Worm (Caenorhabditis elegans): ENCODE data around the gene K01D12.8.

K01D12.8 gene

DNA sequence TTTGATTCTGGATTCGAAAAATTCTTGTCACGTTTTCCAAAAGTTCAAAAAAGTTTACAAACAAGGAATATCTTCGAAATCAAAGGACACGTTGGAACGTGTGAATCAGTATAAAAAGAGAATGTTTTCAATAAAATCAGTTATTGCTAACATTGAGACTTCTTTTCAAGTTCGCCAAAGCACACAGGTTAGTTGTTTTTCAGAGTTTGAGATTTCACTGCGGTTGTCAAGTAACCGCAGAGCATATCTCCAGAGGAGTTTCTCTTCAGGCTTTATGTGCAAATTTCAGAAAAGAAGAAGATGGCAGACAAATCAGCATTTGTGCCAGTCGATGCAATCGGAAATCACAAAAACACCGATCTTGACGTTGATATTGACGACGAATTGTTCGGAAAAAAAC lies 16.3 kb upstream of the K01D12.8 start, which contains the start of gene K01D12.15 (continued):
- TF ChIP-seq hlh-12 (tag; optimal IDR thresholded peaks at IDR 0.05) (no peak), aptf-3 (GFP tag; IDR thresholded peaks at IDR 0.05) (no peak), Y79H2A.3 (GFP tag; conservative IDR thresholded peaks at IDR 0.05) (no peak)

ce11 chrV:12395699-12396098 lies 6.8 kb upstream of the K01D12.8 start, which contains the start of gene twk-14:
TSS of gene twk-14 (minus strand) at chrV:12395706.
- no peak for TF ChIP-seq rcor-1 (GFP tag; IDR thresholded peaks at IDR 0.05)
- TF ChIP-seq aptf-2 (GFP tag; conservative IDR thresholded peaks at IDR 0.05), result no peak
- TF ChIP-seq nhr-179 (tag; optimal IDR thresholded peaks at IDR 0.05), result no peak
- no peak for TF ChIP-seq hlh-12 (tag; optimal IDR thresholded peaks at IDR 0.05)
- TF ChIP-seq Y95B8A.8 (GFP tag; IDR thresholded peaks at IDR 0.05), result no peak

- TF ChIP-seq ztf-3 (GFP tag; optimal IDR thresholded peaks at IDR 0.05), result no peak
- TF ChIP-seq ekl-4 (GFP tag; IDR thresholded peaks at IDR 0.05), result no peak
These were observed 4.9 kb upstream of the K01D12.8 start, which contains the start of gene K01D12.5 for ce11 chrV:12397545-12397944. TSS of gene K01D12.5 (plus strand) at chrV:12397845.

ce11 chrV:12400677-12401236 lies 1.7 kb upstream of the K01D12.8 start, which contains the start of the genes K01D12.20 and miga-1:
TSS of gene K01D12.20 (minus strand) at chrV:12400814.
TSS of gene miga-1 (minus strand) at chrV:12400859.
- no peak for TF ChIP-seq tbp1 (GFP tag; optimal IDR thresholded peaks at IDR 0.05)
- peak; percentile 7 for TF ChIP-seq attf-5 (GFP tag; optimal IDR thresholded peaks at IDR 0.05)
- TF ChIP-seq attf-3 (GFP tag; conservative IDR thresholded peaks at IDR 0.05), result peak; percentile 96
- TF ChIP-seq madf-3 (GFP tag; IDR thresholded peaks at IDR 0.05), result no peak
- peak; percentile 33 for TF ChIP-seq atf-7 (tag; optimal IDR thresholded peaks at IDR 0.05)
- no peak for TF ChIP-seq ztf-26 (tag; optimal IDR thresholded peaks at IDR 0.05)
- peak; percentile 4 for TF ChIP-seq F23B12.7 (tag; optimal IDR thresholded peaks at IDR 0.05; ENCODE audit: insufficient read depth)
- no peak for TF ChIP-seq rcor-1 (GFP tag; IDR thresholded peaks at IDR 0.05)
- TF ChIP-seq Y67H2A.10 (GFP tag; conservative IDR thresholded peaks at IDR 0.05), result no peak
- TF ChIP-seq nhr-80 (tag; optimal IDR thresholded peaks at IDR 0.05), result peak; percentile 18
- peak; percentile 29; the same call in 1 of the 2 replicates for TF ChIP-seq madf-6 (GFP tag; IDR thresholded peaks at IDR 0.05)

DNA sequence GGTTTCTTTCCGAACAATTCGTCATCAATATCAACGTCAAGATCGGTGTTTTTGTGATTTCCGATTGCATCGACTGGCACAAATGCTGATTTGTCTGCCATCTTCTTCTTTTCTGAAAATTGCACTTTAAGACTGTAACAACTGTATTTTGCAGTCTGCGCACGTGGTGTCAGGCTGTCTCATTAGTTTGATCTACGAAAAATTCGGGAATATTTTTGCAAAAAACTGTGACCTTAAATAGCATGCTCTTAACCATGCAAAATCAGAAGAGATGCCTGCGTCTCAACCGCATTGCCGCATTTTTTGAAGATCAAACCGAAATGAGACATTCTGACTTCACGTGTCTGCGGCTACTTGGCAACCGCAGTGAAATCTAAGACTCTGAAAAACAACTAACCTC lies 1.1 kb upstream of the K01D12.8 start, which contains the start of gene K01D12.7:
Gene K01D12.7, minus strand, starts transcription at position 101 of the 400 bp plus-strand sequence.
- TF ChIP-seq attf-3 (GFP tag; conservative IDR thresholded peaks at IDR 0.05) (0 out of 2 replicates have a peak, but pooled peaks have one; percentile 31), him-1 (tag; optimal IDR thresholded peaks at IDR 0.05) (no peak), ama-1 (optimal IDR thresholded peaks at IDR 0.05) (no peak), ama-1 (GFP tag; optimal IDR thresholded peaks at IDR 0.05) (no peak), hmg-1.2 (GFP tag; IDR thresholded peaks at IDR 0.05) (no peak), madf-3 (GFP tag; IDR thresholded peaks at IDR 0.05) (no peak), F33H1.4 (GFP tag; IDR thresholded peaks at IDR 0.05) (no peak), nhr-120 (GFP tag; IDR thresholded peaks at IDR 0.05) (no peak), athp-1 (tag; optimal IDR thresholded peaks at IDR 0.05) (no peak), efl-1 (GFP tag; optimal IDR thresholded peaks at IDR 0.05) (peak; percentile 22), Y53G8AR.9 (GFP tag; conservative IDR thresholded peaks at IDR 0.05) (no peak), madf-8 (GFP tag; conservative IDR thresholded peaks at IDR 0.05) (0 out of 2 replicates have a peak, but pooled peaks have one; percentile 7), lir-1 (GFP tag; conservative IDR thresholded peaks at IDR 0.05) (no peak), F23B12.7 (tag; optimal IDR thresholded peaks at IDR 0.05; ENCODE audit: insufficient read depth) (no peak), ceh-27 (GFP tag; optimal IDR thresholded peaks at IDR 0.05) (no peak), Y67H2A.10 (GFP tag; conservative IDR thresholded peaks at IDR 0.05) (no peak), madf-6 (GFP tag; IDR thresholded peaks at IDR 0.05) (peak; percentile 80)

All from whole organism, young adult.